Worm (Caenorhabditis elegans): ENCODE results near the gene T19D7.7.
A peak's percentile ranks its signal among the peaks of the same experiment; 100 is the strongest.

T19D7.7 gene

ce11 chrX:726295-726694 is 45.5 kb upstream of the T19D7.7 start:
- TF ChIP-seq crh-2 (tag; optimal IDR thresholded peaks at IDR 0.05) (peak; percentile 2), C34F6.9 (tag; optimal IDR thresholded peaks at IDR 0.05) (peak; percentile 4), lin-39 (tag; optimal IDR thresholded peaks at IDR 0.05) (no peak), fos-1 (tag; optimal IDR thresholded peaks at IDR 0.05) (peak; percentile 47)

- TF ChIP-seq ztf-11 (tag; optimal IDR thresholded peaks at IDR 0.05) = no peak
- no peak for TF ChIP-seq R02D3.7 (tag; optimal IDR thresholded peaks at IDR 0.05)
- no peak for TF ChIP-seq nhr-23 (tag; optimal IDR thresholded peaks at IDR 0.05)
- TF ChIP-seq nhr-77 (tag; optimal IDR thresholded peaks at IDR 0.05) = no peak
- no peak for TF ChIP-seq lin-39 (tag; optimal IDR thresholded peaks at IDR 0.05)
- no peak for TF ChIP-seq sma-9 (GFP tag; optimal IDR thresholded peaks at IDR 0.05)
- no peak for TF ChIP-seq sma-9 (tag; optimal IDR thresholded peaks at IDR 0.05)
- no peak for TF ChIP-seq snpc-4 (tag; optimal IDR thresholded peaks at IDR 0.05)
- TF ChIP-seq nhr-12 (tag; optimal IDR thresholded peaks at IDR 0.05) = no peak
- TF ChIP-seq elt-3 (tag; optimal IDR thresholded peaks at IDR 0.05) = no peak
- TF ChIP-seq lin-11 (tag; optimal IDR thresholded peaks at IDR 0.05) = no peak
- no peak for TF ChIP-seq unc-62 (GFP tag; optimal IDR thresholded peaks at IDR 0.05)
- TF ChIP-seq sem-4 (tag; optimal IDR thresholded peaks at IDR 0.05) = no peak
- no peak for TF ChIP-seq lin-13 (GFP tag; optimal IDR thresholded peaks at IDR 0.05)
- TF ChIP-seq zag-1 (tag; optimal IDR thresholded peaks at IDR 0.05) = no peak
- TF ChIP-seq nhr-237 (tag; optimal IDR thresholded peaks at IDR 0.05) = no peak
Measured at ce11 chrX:725868-726267, 45.0 kb upstream of the T19D7.7 start, which contains the start of gene sli-1. Gene sli-1 (minus strand): TSS chrX:725968.

ce11 chrX:714398-714797 is 33.6 kb upstream of the T19D7.7 start, which contains the start of gene irk-2:
Gene irk-2 (minus strand): TSS chrX:714498.
- TF ChIP-seq nhr-21 (tag; optimal IDR thresholded peaks at IDR 0.05) = no peak
- TF ChIP-seq nhr-25 (tag; optimal IDR thresholded peaks at IDR 0.05) = no peak
- TF ChIP-seq aly-2 (tag; optimal IDR thresholded peaks at IDR 0.05) = no peak
- no peak for TF ChIP-seq sma-3 (GFP tag; optimal IDR thresholded peaks at IDR 0.05)
- TF ChIP-seq unc-39 (tag; optimal IDR thresholded peaks at IDR 0.05) = no peak
- TF ChIP-seq gmeb-1 (tag; optimal IDR thresholded peaks at IDR 0.05) = no peak
- no peak for TF ChIP-seq mdl-1 (tag; optimal IDR thresholded peaks at IDR 0.05)
- TF ChIP-seq Y55F3AM.14 (GFP tag; optimal IDR thresholded peaks at IDR 0.05) = no peak
- TF ChIP-seq nhr-77 (tag; optimal IDR thresholded peaks at IDR 0.05) = no peak
- no peak for TF ChIP-seq R02D3.7 (tag; optimal IDR thresholded peaks at IDR 0.05)
- TF ChIP-seq fos-1 (tag; optimal IDR thresholded peaks at IDR 0.05) = no peak
- no peak for TF ChIP-seq nhr-23 (tag; optimal IDR thresholded peaks at IDR 0.05)
- TF ChIP-seq lsy-2 (tag; optimal IDR thresholded peaks at IDR 0.05) = no peak
- no peak for TF ChIP-seq snpc-4 (tag; optimal IDR thresholded peaks at IDR 0.05)
- no peak for TF ChIP-seq nhr-6 (tag; optimal IDR thresholded peaks at IDR 0.05)
- no peak for TF ChIP-seq crh-2 (tag; optimal IDR thresholded peaks at IDR 0.05)

- no peak for TF ChIP-seq unc-39 (tag; optimal IDR thresholded peaks at IDR 0.05)
- no peak for TF ChIP-seq nhr-6 (tag; optimal IDR thresholded peaks at IDR 0.05)
- no peak for TF ChIP-seq aly-2 (tag; optimal IDR thresholded peaks at IDR 0.05)
- TF ChIP-seq ztf-11 (tag; optimal IDR thresholded peaks at IDR 0.05) = no peak
- no peak for TF ChIP-seq nhr-23 (tag; optimal IDR thresholded peaks at IDR 0.05)
- no peak for TF ChIP-seq sma-3 (GFP tag; optimal IDR thresholded peaks at IDR 0.05)
- no peak for TF ChIP-seq F13H6.1 (tag; optimal IDR thresholded peaks at IDR 0.05)
- TF ChIP-seq unc-55 (GFP tag; optimal IDR thresholded peaks at IDR 0.05) = no peak
- no peak for TF ChIP-seq lsy-2 (tag; optimal IDR thresholded peaks at IDR 0.05)
- no peak for TF ChIP-seq peb-1 (tag; optimal IDR thresholded peaks at IDR 0.05)
- no peak for TF ChIP-seq ceh-82 (tag; optimal IDR thresholded peaks at IDR 0.05)
Measured at ce11 chrX:706490-706889, 25.7 kb upstream of the T19D7.7 start, which contains the start of gene M02A10.1. Gene M02A10.1 (plus strand): TSS chrX:706790.

- no peak for TF ChIP-seq R02D3.7 (tag; optimal IDR thresholded peaks at IDR 0.05)
- no peak for TF ChIP-seq sem-4 (tag; optimal IDR thresholded peaks at IDR 0.05)
- no peak for TF ChIP-seq nhr-11 (tag; optimal IDR thresholded peaks at IDR 0.05)
- TF ChIP-seq dmd-4 (tag; optimal IDR thresholded peaks at IDR 0.05) = no peak
- no peak for TF ChIP-seq nhr-10 (tag; optimal IDR thresholded peaks at IDR 0.05)
- TF ChIP-seq ztf-11 (tag; optimal IDR thresholded peaks at IDR 0.05) = no peak
- no peak for TF ChIP-seq lin-11 (tag; optimal IDR thresholded peaks at IDR 0.05)
- no peak for TF ChIP-seq F13H6.1 (tag; optimal IDR thresholded peaks at IDR 0.05)
- TF ChIP-seq nhr-129 (tag; optimal IDR thresholded peaks at IDR 0.05) = no peak
- no peak for TF ChIP-seq skn-1 (tag; optimal IDR thresholded peaks at IDR 0.05)
- TF ChIP-seq elt-1 (tag; optimal IDR thresholded peaks at IDR 0.05) = no peak
- no peak for TF ChIP-seq ama-1 (optimal IDR thresholded peaks at IDR 0.05)
- no peak for TF ChIP-seq nhr-25 (tag; optimal IDR thresholded peaks at IDR 0.05)
- TF ChIP-seq nhr-237 (tag; optimal IDR thresholded peaks at IDR 0.05) = no peak
- no peak for TF ChIP-seq alr-1 (tag; optimal IDR thresholded peaks at IDR 0.05)
- no peak for TF ChIP-seq gmeb-1 (tag; optimal IDR thresholded peaks at IDR 0.05)
- TF ChIP-seq elt-3 (tag; optimal IDR thresholded peaks at IDR 0.05) = no peak
- no peak for TF ChIP-seq aly-2 (tag; optimal IDR thresholded peaks at IDR 0.05)
- no peak for TF ChIP-seq snpc-4 (tag; optimal IDR thresholded peaks at IDR 0.05)
- TF ChIP-seq sma-9 (GFP tag; optimal IDR thresholded peaks at IDR 0.05) = no peak
- TF ChIP-seq sma-9 (tag; optimal IDR thresholded peaks at IDR 0.05) = no peak
Measured at ce11 chrX:696253-696652, 15.4 kb upstream of the T19D7.7 start.

Data from whole organism, L2 larva.